Fruit fly (Drosophila melanogaster): ENCODE results near the gene CG17636.

- TF ChIP-seq CG31627 (GFP tag; optimal IDR thresholded peaks at IDR 0.05) (no peak), Sox102F (GFP tag; optimal IDR thresholded peaks at IDR 0.05) (no peak), Eip93F (GFP tag; optimal IDR thresholded peaks at IDR 0.05) (no peak), net (GFP tag; optimal IDR thresholded peaks at IDR 0.05) (no peak), Met (GFP tag; optimal IDR thresholded peaks at IDR 0.05) (no peak), cyc (GFP tag; optimal IDR thresholded peaks at IDR 0.05) (no peak), Eip75B (GFP tag; optimal IDR thresholded peaks at IDR 0.05) (no peak), fd59A (GFP tag; optimal IDR thresholded peaks at IDR 0.05) (no peak)
Measured at dm6 chrX:123799-124198, 2.7 kb downstream of the CG17636 start.
